Worm (Caenorhabditis elegans) whole organism, L1 larva: Measurements from ENCODE around the gene elpc-4.

Experiments used
- C16A3.4 ChIP-seq: fragments of 150-350 bp; optimal IDR thresholded peaks from 2 replicates; lab custom pipeline; 2014; ENCODE audit warnings: missing biosample characterization, missing genetic modification characterization
- aha-1 ChIP-seq: fragments of 150-350 bp; optimal IDR thresholded peaks from 2 replicates; lab custom pipeline; 2014; ENCODE audit warnings: missing biosample characterization, missing genetic modification characterization
- alr-1 ChIP-seq: fragments of 200-800 bp; sonication (Bioruptor generic); optimal IDR thresholded peaks from 2 replicates; lab custom pipeline; 2018; ENCODE audit warnings: borderline replicate concordance, mild to moderate bottlenecking, missing genetic modification characterization, missing compliant biosample characterization
- ama-1 ChIP-seq: fragments of 150-350 bp; optimal IDR thresholded peaks from 2 replicates; lab custom pipeline; 2014
- blmp-1 ChIP-seq: fragments of 150-350 bp; optimal IDR thresholded peaks from 2 replicates; lab custom pipeline; 2014; ENCODE audit warnings: missing biosample characterization, missing genetic modification characterization
- ceh-82 ChIP-seq, 3 experiments: fragments of 150-350 bp in 1 of 3; sonication (generic microtip) in 2 of 3; optimal IDR thresholded peaks; 2 replicates each; lab custom pipeline; 2014 to 2017; ENCODE audit warnings: missing biosample characterization in 3 of 3, missing genetic modification characterization in 3 of 3
- efl-1 ChIP-seq, 4 experiments: fragments of 150-350 bp; optimal IDR thresholded peaks in 3 of 4; peaks in 1 of 4; 1 replicate in 1 of 4; 2 replicates in 3 of 4; lab custom pipeline; 2014; ENCODE audit warnings: missing biosample characterization in 2 of 4, missing genetic modification characterization in 2 of 4, missing genetic modification reagents in 2 of 4
- efl-3 ChIP-seq: fragments of 200-800 bp; sonication (Bioruptor generic); optimal IDR thresholded peaks from 2 replicates; lab custom pipeline; 2018; ENCODE audit warnings: mild to moderate bottlenecking, missing genetic modification characterization, missing compliant biosample characterization
- egl-13 ChIP-seq: sonication (generic microtip); optimal IDR thresholded peaks from 2 replicates; lab custom pipeline; 2016; ENCODE audit warnings: missing genotype, missing genetic modification reagents, missing genetic modification characterization, missing compliant biosample characterization
- elt-2 ChIP-seq: sonication (generic microtip); optimal IDR thresholded peaks from 2 replicates; lab custom pipeline; 2016; ENCODE audit warnings: missing genetic modification characterization, mild to moderate bottlenecking, inconsistent platforms, missing compliant biosample characterization, missing genetic modification reagents
- elt-3 ChIP-seq, 6 experiments: fragments of 150-350 bp in 1 of 6; sonication (generic microtip); optimal IDR thresholded peaks; 2 replicates each; lab custom pipeline; 2017 to 2018; ENCODE audit warnings: missing biosample characterization in 6 of 6, missing genetic modification characterization in 6 of 6, inconsistent platforms in 1 of 6
- hlh-4 ChIP-seq: sonication (generic microtip); optimal IDR thresholded peaks from 2 replicates; lab custom pipeline; 2016; ENCODE audit warnings: mild to moderate bottlenecking, missing genetic modification characterization, missing compliant biosample characterization
- irx-1 ChIP-seq: sonication (generic microtip); optimal IDR thresholded peaks from 2 replicates; lab custom pipeline; 2016; ENCODE audit warnings: missing genetic modification characterization, missing compliant biosample characterization
- isw-1 ChIP-seq: fragments of 200-800 bp; sonication (Bioruptor generic); IDR thresholded peaks from 2 replicates; pipeline ENCODE4 v1.3.6; 2022; ENCODE audit warnings: missing genetic modification characterization, missing compliant biosample characterization
- jun-1 ChIP-seq: fragments of 150-350 bp; optimal IDR thresholded peaks from 2 replicates; lab custom pipeline; 2014; ENCODE audit warnings: missing biosample characterization, missing genetic modification reagents, missing genetic modification characterization
- lin-14 ChIP-seq: fragments of 200-800 bp; sonication (Bioruptor generic); optimal IDR thresholded peaks from 2 replicates; lab custom pipeline; 2018; ENCODE audit warnings: mild to moderate bottlenecking, missing genetic modification characterization, moderate library complexity, missing compliant biosample characterization
- lin-15B ChIP-seq: fragments of 150-350 bp; sonication (generic microtip); optimal IDR thresholded peaks from 3 replicates; lab custom pipeline; 2014; ENCODE audit warnings: missing biosample characterization, missing genetic modification characterization
- lin-35 ChIP-seq, 2 experiments: fragments of 150-350 bp; optimal IDR thresholded peaks; 2 replicates each; lab custom pipeline; 2014; ENCODE audit warnings: missing biosample characterization in 2 of 2, missing genetic modification characterization in 2 of 2, missing genetic modification reagents in 2 of 2
- lir-3 ChIP-seq: sonication (generic microtip); optimal IDR thresholded peaks from 2 replicates; lab custom pipeline; 2016; ENCODE audit warnings: mild to moderate bottlenecking, missing genetic modification characterization, moderate library complexity, missing compliant biosample characterization; ENCODE audit not compliant: poor library complexity
- lsy-2 ChIP-seq, 2 experiments: fragments of 150-350 bp; optimal IDR thresholded peaks; 2 replicates each; lab custom pipeline; 2014; ENCODE audit warnings: missing biosample characterization in 2 of 2, missing genetic modification characterization in 2 of 2
- mdl-1 ChIP-seq, 2 experiments: fragments of 150-350 bp; optimal IDR thresholded peaks; 2 replicates each; lab custom pipeline; 2014 to 2017; ENCODE audit warnings: missing biosample characterization in 2 of 2, missing genetic modification characterization in 2 of 2, inconsistent platforms in 1 of 2
- mep-1 ChIP-seq: fragments of 150-350 bp; optimal IDR thresholded peaks from 2 replicates; lab custom pipeline; 2014; ENCODE audit warnings: missing biosample characterization, missing genetic modification characterization
- nhr-19 ChIP-seq: fragments of 200-800 bp; sonication (Bioruptor generic); conservative IDR thresholded peaks from 2 replicates; pipeline ENCODE4 v1.3.6; 2022; ENCODE audit warnings: missing genetic modification characterization, missing compliant biosample characterization
- nhr-20 ChIP-seq: sonication (generic microtip); optimal IDR thresholded peaks from 2 replicates; lab custom pipeline; 2016; ENCODE audit warnings: mild to moderate bottlenecking, missing genetic modification characterization, missing compliant biosample characterization
- nhr-28 ChIP-seq: fragments of 150-350 bp; optimal IDR thresholded peaks from 2 replicates; lab custom pipeline; 2014; ENCODE audit warnings: missing biosample characterization, missing genetic modification characterization
- nhr-71 ChIP-seq: sonication (generic microtip); optimal IDR thresholded peaks from 2 replicates; lab custom pipeline; 2016; ENCODE audit warnings: mild to moderate bottlenecking, missing genetic modification characterization, moderate library complexity, missing compliant biosample characterization
- nhr-77 ChIP-seq: fragments of 150-350 bp; optimal IDR thresholded peaks from 2 replicates; lab custom pipeline; 2014; ENCODE audit warnings: missing biosample characterization, missing genetic modification characterization
- nhr-85 ChIP-seq: sonication (generic microtip); peaks from one replicate; lab custom pipeline; 2016; ENCODE audit warnings: missing genetic modification characterization, inconsistent platforms, missing compliant biosample characterization
- nhr-90 ChIP-seq: sonication (generic microtip); optimal IDR thresholded peaks from 2 replicates; lab custom pipeline; 2016; ENCODE audit warnings: mild to moderate bottlenecking, missing genetic modification characterization, missing compliant biosample characterization; ENCODE audit not compliant: poor library complexity
- pag-3 ChIP-seq: sonication (generic microtip); optimal IDR thresholded peaks from 2 replicates; lab custom pipeline; 2017; ENCODE audit warnings: missing genetic modification characterization, mild to moderate bottlenecking, missing compliant biosample characterization, antibody characterized with exemption, borderline replicate concordance; ENCODE audit not compliant: insufficient read depth
- pqm-1 ChIP-seq: sonication (generic microtip); optimal IDR thresholded peaks from 3 replicates; lab custom pipeline; 2017; ENCODE audit warnings: missing biosample characterization, missing genetic modification characterization
- snpc-4 ChIP-seq: fragments of 150-350 bp; optimal IDR thresholded peaks from 2 replicates; lab custom pipeline; 2014; ENCODE audit warnings: missing biosample characterization, missing genetic modification characterization
- snu-23 ChIP-seq: sonication (generic microtip); optimal IDR thresholded peaks from 2 replicates; lab custom pipeline; 2016; ENCODE audit warnings: missing genetic modification characterization, missing compliant biosample characterization
- sox-4 ChIP-seq: sonication (generic microtip); optimal IDR thresholded peaks from 2 replicates; lab custom pipeline; 2016; ENCODE audit warnings: missing genetic modification characterization, missing compliant biosample characterization
- sptf-1 ChIP-seq: fragments of 150-350 bp; optimal IDR thresholded peaks from 2 replicates; lab custom pipeline; 2014; ENCODE audit warnings: missing biosample characterization, missing genetic modification characterization
- tbx-2 ChIP-seq: sonication (generic microtip); optimal IDR thresholded peaks from 2 replicates; lab custom pipeline; 2016; ENCODE audit warnings: missing genetic modification characterization, missing compliant biosample characterization
- tlp-1 ChIP-seq: fragments of 150-350 bp; optimal IDR thresholded peaks from 2 replicates; lab custom pipeline; 2014; ENCODE audit warnings: missing biosample characterization, missing genetic modification characterization
- unc-30 ChIP-seq: sonication (generic microtip); optimal IDR thresholded peaks from 2 replicates; lab custom pipeline; 2017; ENCODE audit warnings: missing biosample characterization, missing genetic modification characterization
- unc-62 ChIP-seq: fragments of 150-350 bp; optimal IDR thresholded peaks from 2 replicates; lab custom pipeline; 2014; ENCODE audit warnings: missing biosample characterization, missing genetic modification reagents, missing genetic modification characterization
- unc-86 ChIP-seq: sonication (generic microtip); optimal IDR thresholded peaks from 2 replicates; lab custom pipeline; 2016; ENCODE audit warnings: missing genetic modification characterization, missing compliant biosample characterization
- vab-15 ChIP-seq: sonication (generic microtip); optimal IDR thresholded peaks from 2 replicates; lab custom pipeline; 2017; ENCODE audit warnings: missing genotype, mild to moderate bottlenecking, missing genetic modification characterization, missing compliant biosample characterization
- ztf-4 ChIP-seq: fragments of 150-350 bp; optimal IDR thresholded peaks from 2 replicates; lab custom pipeline; 2014; ENCODE audit warnings: missing biosample characterization, missing genetic modification characterization

Gene elpc-4

ce11 chrIV:8030099-8030498 is 13.3 kb downstream of the elpc-4 start:
- TF ChIP-seq snu-23: no peak
- no peak for TF ChIP-seq efl-1 (optimal IDR thresholded peaks at IDR 0.05; lab: Kevin White, UChicago)
- peak in 1 of 2 experiments; percentile 53 for TF ChIP-seq efl-1 (GFP tag; optimal IDR thresholded peaks at IDR 0.05 in 1 of 2; lab: Kevin White, UChicago)
- TF ChIP-seq lin-14 (GFP tag; lab: Kevin White, UChicago): peak; percentile 11
- TF ChIP-seq unc-86 (tag; lab: Kevin White, UChicago): no peak
- no peak for TF ChIP-seq lin-15B (tag; lab: Kevin White, UChicago)
- TF ChIP-seq elt-2: peak; percentile 88
- no peak for TF ChIP-seq alr-1 (tag; lab: Kevin White, UChicago)
- no peak for TF ChIP-seq nhr-77 (tag; lab: Kevin White, UChicago)
- no peak for TF ChIP-seq unc-30

- TF ChIP-seq nhr-19 (GFP tag; lab: Robert Waterston, UW) (no peak), jun-1 (tag; lab: Kevin White, UChicago) (peak; percentile 14), elt-3 (tag; optimal IDR thresholded peaks at IDR 0.05; lab: Kevin White, UChicago) (no peak), hlh-4 (tag; lab: Kevin White, UChicago) (no peak), lin-14 (GFP tag; lab: Kevin White, UChicago) (peak; percentile 12), ztf-4 (tag; lab: Kevin White, UChicago) (no peak), aha-1 (no peak), pqm-1 (tag; lab: Kevin White, UChicago) (peak; percentile 83), C16A3.4 (tag; lab: Kevin White, UChicago) (no peak), efl-3 (GFP tag; lab: Kevin White, UChicago) (no peak), elt-2 (peak; percentile 97), irx-1 (tag; lab: Kevin White, UChicago) (no peak), sptf-1 (no peak), nhr-71 (tag; lab: Kevin White, UChicago) (peak; percentile 42), nhr-28 (tag; lab: Kevin White, UChicago) (no peak), efl-1 (optimal IDR thresholded peaks at IDR 0.05; lab: Kevin White, UChicago) (no peak), efl-1 (GFP tag; optimal IDR thresholded peaks at IDR 0.05 in 1 of 2; lab: Kevin White, UChicago) (peak in 1 of 2 experiments; percentile 71), blmp-1 (peak; percentile 5), nhr-90 (tag; lab: Kevin White, UChicago) (no peak), pag-3 (tag; lab: Kevin White, UChicago) (no peak), nhr-85 (peak; percentile 10), snpc-4 (tag; lab: Kevin White, UChicago) (no peak), nhr-20 (tag; lab: Kevin White, UChicago) (peak; percentile 7), egl-13 (tag; lab: Kevin White, UChicago) (no peak), isw-1 (no peak), tbx-2 (tag; lab: Kevin White, UChicago) (no peak)
These were observed 15.5 kb downstream of the elpc-4 start for ce11 chrIV:8032135-8032915.

ce11 chrIV:8034182-8034581 is 17.4 kb downstream of the elpc-4 start:
- no peak for TF ChIP-seq nhr-20 (tag; lab: Kevin White, UChicago)
- TF ChIP-seq, all 84 proteins: peak for 0

ce11 chrIV:8036492-8036891 is 19.7 kb downstream of the elpc-4 start:
- peak; percentile 50 for TF ChIP-seq tbx-2 (tag; lab: Kevin White, UChicago)
- TF ChIP-seq tlp-1 (tag; lab: Kevin White, UChicago): no peak
- TF ChIP-seq lsy-2 (tag; optimal IDR thresholded peaks at IDR 0.05; lab: Kevin White, UChicago): peak; percentile 39 to 70
- TF ChIP-seq ceh-82 (tag; optimal IDR thresholded peaks at IDR 0.05; lab: Kevin White, UChicago): peak in 1 of 3 experiments; percentile 4
- TF ChIP-seq unc-30: no peak
- peak; percentile 99 for TF ChIP-seq nhr-85
- TF ChIP-seq vab-15 (tag; lab: Kevin White, UChicago): no peak
- no peak for TF ChIP-seq sox-4
- TF ChIP-seq snu-23: peak; percentile 74
- peak; percentile 79 for TF ChIP-seq mep-1
- TF ChIP-seq alr-1 (tag; lab: Kevin White, UChicago): no peak
- TF ChIP-seq nhr-19 (GFP tag; lab: Robert Waterston, UW): peak; percentile 54
- TF ChIP-seq nhr-71 (tag; lab: Kevin White, UChicago): peak; percentile 82
- peak; percentile 15 to 48 for TF ChIP-seq lin-35 (GFP tag; optimal IDR thresholded peaks at IDR 0.05; lab: Kevin White, UChicago)
- peak; percentile 58 for TF ChIP-seq C16A3.4 (tag; lab: Kevin White, UChicago)
- TF ChIP-seq ama-1 (lab: Kevin White, UChicago): no peak
- peak; percentile 73 for TF ChIP-seq nhr-90 (tag; lab: Kevin White, UChicago)
- no peak for TF ChIP-seq aha-1
- TF ChIP-seq lin-14 (GFP tag; lab: Kevin White, UChicago): peak; percentile 91
- peak in 5 of 6 experiments; percentile 24 to 87 (median 81) for TF ChIP-seq elt-3 (tag; optimal IDR thresholded peaks at IDR 0.05; lab: Kevin White, UChicago)
- peak; percentile 11 for TF ChIP-seq lir-3 (tag; lab: Kevin White, UChicago)
- peak in 1 of 2 experiments; percentile 26 for TF ChIP-seq mdl-1 (tag; optimal IDR thresholded peaks at IDR 0.05; lab: Kevin White, UChicago)
- peak; percentile 86 for TF ChIP-seq nhr-20 (tag; lab: Kevin White, UChicago)
- TF ChIP-seq unc-62 (GFP tag; lab: Kevin White, UChicago): no peak
- peak; percentile 12 for TF ChIP-seq irx-1 (tag; lab: Kevin White, UChicago)
